Worm (Caenorhabditis elegans): ENCODE data around the gene bath-1.
"Not testable (repeated sequence)": the region's sequence is repeated elsewhere in the genome, so short reads cannot be mapped to it uniquely, and the experiment has no call there.

bath-1 gene

DNA sequence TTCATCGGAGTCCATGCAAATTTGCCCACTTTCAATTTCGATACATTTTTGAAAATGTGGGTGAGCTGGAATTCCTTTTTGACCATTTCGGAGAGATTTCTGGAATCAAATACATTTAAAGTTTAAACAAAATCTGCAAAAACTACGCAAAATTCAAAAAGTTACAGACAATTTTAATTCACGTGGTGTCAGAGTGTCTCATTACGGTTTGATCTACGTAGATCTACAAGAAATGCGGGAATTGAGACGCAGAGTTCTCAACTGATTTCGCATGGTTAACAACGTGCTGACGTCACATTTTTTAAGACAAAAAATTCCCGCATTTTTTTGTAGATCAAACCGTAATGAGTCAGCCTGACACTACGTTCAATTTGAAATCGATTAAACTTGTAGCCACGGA lies 2.1 kb downstream of the bath-1 start, which contains the start of gene bath-21:
Gene bath-21 (minus strand): TSS at position 101 of the 400 bp plus-strand sequence.
- TF ChIP-seq unc-62 (GFP tag; optimal IDR thresholded peaks at IDR 0.05) = no peak

- TF ChIP-seq unc-62 (GFP tag; optimal IDR thresholded peaks at IDR 0.05) = not testable (repeated sequence)
These were observed 5.1 kb downstream of the bath-1 start, which contains the start of gene cya-2 for ce11 chrII:2023514-2023913. Gene cya-2 (minus strand): TSS chrII:2023614.

DNA sequence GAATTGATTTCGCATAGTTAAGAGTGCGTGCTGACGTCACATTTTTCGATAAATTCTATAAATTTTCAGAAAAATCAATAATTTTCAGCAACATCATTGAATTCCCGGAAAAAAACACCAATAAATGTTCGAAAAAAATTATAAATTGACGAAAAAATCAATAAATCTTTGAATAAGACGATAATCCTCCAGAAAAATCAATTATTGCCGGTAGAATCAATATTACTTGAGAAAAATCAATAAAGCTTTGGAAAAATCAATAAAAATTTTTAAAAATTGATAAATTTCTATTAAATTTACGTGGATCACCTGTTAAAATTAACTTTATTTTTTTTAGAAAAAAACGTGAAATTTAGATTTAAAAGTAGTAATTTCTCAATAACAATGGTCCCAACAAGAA lies 14.8 kb downstream of the bath-1 start:
- no peak for TF ChIP-seq unc-62 (GFP tag; optimal IDR thresholded peaks at IDR 0.05)

DNA sequence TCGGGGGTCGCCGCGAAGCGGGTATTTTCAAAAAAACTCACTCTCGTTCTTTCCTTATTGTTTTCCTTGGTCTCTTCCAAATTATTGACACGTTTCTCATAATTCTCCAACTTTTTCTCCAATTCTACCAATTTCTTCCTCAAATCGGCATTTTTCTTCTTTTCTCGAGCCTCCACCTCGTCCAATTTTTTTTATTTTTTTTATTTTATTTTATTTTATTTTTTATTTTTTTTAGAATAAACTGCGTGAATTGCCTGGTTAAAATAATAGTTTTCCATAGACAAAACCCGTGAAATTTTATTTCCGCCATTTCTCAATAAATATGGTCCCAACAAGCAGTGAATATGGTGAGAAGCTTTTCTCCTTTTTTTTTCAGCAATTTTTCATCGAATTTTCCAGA lies 15.9 kb downstream of the bath-1 start, which contains the start of gene F59H6.15:
Gene F59H6.15 (plus strand): TSS at position 301 of the 400 bp plus-strand sequence.
- TF ChIP-seq unc-62 (GFP tag; optimal IDR thresholded peaks at IDR 0.05) = no peak

- TF ChIP-seq unc-62 (GFP tag; optimal IDR thresholded peaks at IDR 0.05) = no peak
These were observed 17.4 kb downstream of the bath-1 start for ce11 chrII:2011179-2011578.

ce11 chrII:2000720-2001119 lies 27.9 kb downstream of the bath-1 start, which contains the start of gene ceh-84:
Gene ceh-84 (minus strand): TSS chrII:2000820.
- not testable (repeated sequence) for TF ChIP-seq unc-62 (GFP tag; optimal IDR thresholded peaks at IDR 0.05)

ce11 chrII:1998561-1998960 lies 30.1 kb downstream of the bath-1 start, which contains the start of gene math-19:
Gene math-19 (plus strand): TSS chrII:1998861.
- TF ChIP-seq unc-62 (GFP tag; optimal IDR thresholded peaks at IDR 0.05) = not testable (repeated sequence)

ce11 chrII:1996237-1996636 lies 32.4 kb downstream of the bath-1 start, which contains the start of gene math-20:
Gene math-20 (plus strand): TSS chrII:1996537.
- TF ChIP-seq unc-62 (GFP tag; optimal IDR thresholded peaks at IDR 0.05) = no peak

DNA sequence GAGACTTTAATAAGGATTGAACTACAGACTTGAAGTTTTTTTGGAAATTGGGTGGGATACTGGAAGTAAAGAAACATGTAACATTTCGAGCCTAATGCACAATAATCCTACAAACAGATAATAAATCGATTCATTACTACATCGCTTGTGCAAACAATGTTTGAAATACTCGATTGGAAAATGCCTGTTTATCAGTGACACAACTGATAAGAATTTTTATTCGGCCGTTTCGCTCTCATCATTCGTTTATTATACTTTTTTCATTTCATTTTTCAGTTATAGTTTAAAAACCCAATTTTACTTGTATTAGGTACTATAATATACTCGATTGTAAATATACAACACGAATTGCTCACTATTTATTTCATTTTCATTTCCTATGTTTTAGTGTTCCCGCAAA lies 32.9 kb downstream of the bath-1 start:
- no peak for TF ChIP-seq unc-62 (GFP tag; optimal IDR thresholded peaks at IDR 0.05)

- no peak for TF ChIP-seq unc-62 (GFP tag; optimal IDR thresholded peaks at IDR 0.05)
These were observed 34.9 kb downstream of the bath-1 start, which contains the start of gene math-21 for ce11 chrII:1993738-1994137. Gene math-21 (plus strand): TSS chrII:1994038.

- TF ChIP-seq unc-62 (GFP tag; optimal IDR thresholded peaks at IDR 0.05) = no peak
These were observed 39.6 kb downstream of the bath-1 start, which contains the start of gene math-44 for ce11 chrII:1989010-1989409. Gene math-44 (plus strand): TSS chrII:1989310.

DNA sequence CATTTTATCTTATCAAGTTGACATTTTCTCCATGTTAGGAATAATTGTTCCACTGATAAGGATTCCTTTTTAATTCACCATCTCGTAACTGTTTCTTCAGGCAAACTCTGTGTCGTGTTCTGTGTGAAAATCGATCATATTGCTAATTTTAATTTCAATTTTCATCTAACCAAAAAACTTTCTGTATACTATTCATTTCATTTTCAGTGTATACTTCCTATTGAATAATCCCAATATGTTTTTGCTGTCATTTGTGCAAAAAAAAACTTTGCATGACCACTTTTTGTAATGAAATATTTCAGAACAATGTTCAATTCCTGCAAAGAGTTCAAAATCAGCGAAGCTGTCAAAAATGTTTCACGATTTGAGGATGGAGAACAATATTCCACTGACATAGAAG lies 41.6 kb downstream of the bath-1 start, which contains the start of gene Y16E11A.4:
Gene Y16E11A.4 (plus strand): TSS at position 301 of the 400 bp plus-strand sequence.
- TF ChIP-seq unc-62 (GFP tag; optimal IDR thresholded peaks at IDR 0.05) = no peak
